Fruit fly (Drosophila melanogaster) Kc167 (cell line): ENCODE results near the gene Set2.

Experiments used
- h ChIP-seq: fragments of >200 bp; optimal IDR thresholded peaks from 3 replicates; lab custom pipeline; 2018; ENCODE audit warnings: missing external identifiers
- psq ChIP-seq: fragments of >200 bp; optimal IDR thresholded peaks from 2 replicates; lab custom pipeline; 2017; ENCODE audit warnings: missing external identifiers

DNA sequence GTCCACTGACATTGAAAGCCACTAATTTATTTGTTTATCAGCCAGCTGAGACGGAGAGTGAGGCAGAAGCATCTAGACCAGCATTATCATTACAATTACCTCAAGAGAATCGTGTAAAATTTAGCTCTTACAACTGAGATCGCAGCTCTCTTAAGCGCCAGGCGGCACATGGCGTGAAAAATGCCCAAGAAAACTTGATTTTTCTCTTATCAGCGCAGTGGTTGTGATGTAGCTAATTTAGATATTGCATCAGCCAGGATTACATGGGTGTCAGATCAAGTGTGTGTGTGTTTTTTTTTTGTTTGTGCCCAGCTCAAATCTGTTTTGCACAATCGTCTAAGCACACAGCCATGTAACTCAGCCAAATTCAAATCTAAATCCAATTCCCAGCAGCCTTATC, 18.0 kb upstream of the Set2 start:
- TF ChIP-seq h (lab: Kevin White, UChicago) (no peak), psq (lab: Kevin White, UChicago) (no peak)
